Comparison of ENCODE assay signal across 5 fruit fly cellular contexts in the genomic region with DNA sequence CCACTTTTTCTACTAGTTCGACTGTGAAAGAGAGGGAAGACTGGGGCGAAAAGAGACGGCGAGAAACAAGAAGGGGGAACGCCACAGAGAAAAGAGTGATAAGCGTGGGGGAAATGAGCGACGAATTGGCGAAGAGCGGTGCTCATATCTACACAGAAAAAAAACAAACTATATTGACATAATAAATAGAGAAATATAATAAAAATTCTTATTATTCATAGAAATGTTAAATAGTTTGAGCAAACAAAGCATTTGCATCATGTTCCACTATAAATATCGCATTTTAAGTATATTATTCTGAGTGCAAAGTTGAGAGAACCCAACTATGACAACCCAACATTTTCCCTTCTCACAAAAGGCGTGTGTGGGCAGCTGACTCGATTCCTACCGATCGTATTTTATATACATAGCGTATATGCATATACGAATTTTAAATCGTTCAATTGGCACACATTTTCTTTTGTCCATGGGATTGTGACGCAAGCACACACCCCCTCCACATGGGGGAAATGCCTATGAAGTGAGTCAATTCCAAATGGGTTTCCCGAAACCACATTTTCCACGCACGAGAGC.
A peak's percentile ranks its signal among the peaks of the same experiment; 100 is the strongest.
TF ChIP-seq lines count a peak whose summit lies in the region.

No protein-coding gene starts in this region.

TF ChIP-seq in whole organism, adult, 20 proteins besides CTCF, POLR2A, EP300 and RAD21 (continued from another document):
- peak; percentile 27 for TF ChIP-seq CG5204 (GFP tag; optimal IDR thresholded peaks at IDR 0.05; lab: Kevin White, UChicago)
- TF ChIP-seq cic (GFP tag; optimal IDR thresholded peaks at IDR 0.05; lab: Kevin White, UChicago), result peak; percentile 6
- TF ChIP-seq ovo (GFP tag; optimal IDR thresholded peaks at IDR 0.05; lab: Kevin White, UChicago), result no peak

TF ChIP-seq in whole organism, embryonic, 481 proteins besides CTCF, POLR2A, EP300 and RAD21 (continued from another document and continues in another):
- TF ChIP-seq CG12299 (tag; optimal IDR thresholded peaks at IDR 0.05; lab: Kevin White, UChicago) (peak; percentile 3), CG16815 (GFP tag; optimal IDR thresholded peaks at IDR 0.05; lab: Kevin White, UChicago) (peak; percentile 22), CG30431 (GFP tag; optimal IDR thresholded peaks at IDR 0.05; lab: Kevin White, UChicago) (peak; percentile 15), CG9797 (GFP tag; optimal IDR thresholded peaks at IDR 0.05; lab: Kevin White, UChicago) (no peak), tx (GFP tag; optimal IDR thresholded peaks at IDR 0.05; lab: Kevin White, UChicago) (peak; percentile 31), CG14860 (GFP tag; IDR thresholded peaks at IDR 0.05; lab: Robert Waterston, UW; ENCODE audit: partially characterized antibody) (no peak), Side (GFP tag; optimal IDR thresholded peaks at IDR 0.05; lab: Kevin White, UChicago) (no peak), trh (GFP tag; optimal IDR thresholded peaks at IDR 0.05; lab: Kevin White, UChicago) (no peak), Sin3A (optimal IDR thresholded peaks at IDR 0.05; lab: Kevin White, UChicago) (no peak), Abd-B (GFP tag; optimal IDR thresholded peaks at IDR 0.05; lab: Kevin White, UChicago) (peak; percentile 38), CG15514 (GFP tag; optimal IDR thresholded peaks at IDR 0.05; lab: Kevin White, UChicago) (peak; percentile 62), sr (GFP tag; IDR thresholded peaks at IDR 0.05; lab: Robert Waterston, UW) (peak; percentile 68), hbn (GFP tag; IDR thresholded peaks at IDR 0.05; lab: Robert Waterston, UW; ENCODE audit: partially characterized antibody) (no peak), bsh (GFP tag; optimal IDR thresholded peaks at IDR 0.05; lab: Kevin White, UChicago) (peak; percentile 13 to 69), vnd (GFP tag; IDR thresholded peaks at IDR 0.05; lab: Robert Waterston, UW; ENCODE audit: partially characterized antibody) (no peak), klu (GFP tag; IDR thresholded peaks at IDR 0.05; lab: Robert Waterston, UW) (0 out of 2 replicates have a peak, but pooled peaks have one; percentile 42), zf30C (GFP tag; optimal IDR thresholded peaks at IDR 0.05; lab: Kevin White, UChicago) (no peak), scrt (GFP tag; optimal IDR thresholded peaks at IDR 0.05; lab: Kevin White, UChicago) (peak; percentile 64), CG18619 (GFP tag; optimal IDR thresholded peaks at IDR 0.05; lab: Kevin White, UChicago) (peak; percentile 64), Elba2 (GFP tag; optimal IDR thresholded peaks at IDR 0.05; lab: Kevin White, UChicago) (no peak), CG6254 (GFP tag; optimal IDR thresholded peaks at IDR 0.05; lab: Kevin White, UChicago) (peak; percentile 68), CG4707 (GFP tag; optimal IDR thresholded peaks at IDR 0.05; lab: Kevin White, UChicago) (no peak), hkb (optimal IDR thresholded peaks at IDR 0.05; lab: Kevin White, UChicago) (no peak), hkb (GFP tag; IDR thresholded peaks at IDR 0.05; lab: Robert Waterston, UW) (peak; percentile 92), ham (GFP tag; IDR thresholded peaks at IDR 0.05; lab: Robert Waterston, UW) (peak; percentile 36; the same call in 1 of the 2 replicates), CG1792 (GFP tag; optimal IDR thresholded peaks at IDR 0.05; lab: Kevin White, UChicago) (no peak), Optix (GFP tag; IDR thresholded peaks at IDR 0.05; lab: Robert Waterston, UW) (peak; percentile 55; the same call in 1 of the 3 replicates), abd-A (tag; optimal IDR thresholded peaks at IDR 0.05; lab: Kevin White, UChicago) (no peak), CG11085 (GFP tag; IDR thresholded peaks at IDR 0.05; lab: Robert Waterston, UW) (0 out of 2 replicates have a peak, but pooled peaks have one; percentile 35)

TF ChIP-seq in whole organism, prepupa, 60 proteins besides CTCF, POLR2A, EP300 and RAD21 (continued from another document and continues in another):
- TF ChIP-seq CG34406 (GFP tag; optimal IDR thresholded peaks at IDR 0.05; lab: Kevin White, UChicago) (peak; percentile 73), Eip78C (GFP tag; lab: Kevin White, UChicago) (peak; percentile 88), CG11902 (GFP tag; optimal IDR thresholded peaks at IDR 0.05; lab: Kevin White, UChicago) (peak; percentile 47), CG6276 (GFP tag; optimal IDR thresholded peaks at IDR 0.05; lab: Kevin White, UChicago) (peak; percentile 72), OdsH (GFP tag; optimal IDR thresholded peaks at IDR 0.05; lab: Kevin White, UChicago) (peak; percentile 75), CG8119 (GFP tag; IDR thresholded peaks at IDR 0.05; lab: Robert Waterston, UW) (peak; percentile 84), fkh (GFP tag; optimal IDR thresholded peaks at IDR 0.05; lab: Kevin White, UChicago) (peak; percentile 49), CG4318 (GFP tag; optimal IDR thresholded peaks at IDR 0.05; lab: Kevin White, UChicago) (peak; percentile 42), pdm3 (GFP tag; optimal IDR thresholded peaks at IDR 0.05; lab: Kevin White, UChicago) (peak; percentile 53), achi (GFP tag; optimal IDR thresholded peaks at IDR 0.05; lab: Kevin White, UChicago) (peak; percentile 72), salr (GFP tag; optimal IDR thresholded peaks at IDR 0.05; lab: Kevin White, UChicago) (peak in 1 of 2 experiments; percentile 54), ss (GFP tag; optimal IDR thresholded peaks at IDR 0.05; lab: Kevin White, UChicago) (peak; percentile 10 to 55), Sox14 (GFP tag; optimal IDR thresholded peaks at IDR 0.05; lab: Kevin White, UChicago) (peak; percentile 39), Smox (GFP tag; optimal IDR thresholded peaks at IDR 0.05; lab: Kevin White, UChicago) (peak; percentile 24), Sox102F (GFP tag; optimal IDR thresholded peaks at IDR 0.05; lab: Kevin White, UChicago) (peak; percentile 26), topi (GFP tag; optimal IDR thresholded peaks at IDR 0.05; lab: Kevin White, UChicago) (peak; percentile 36), CG6163 (GFP tag; IDR thresholded peaks at IDR 0.05; lab: Robert Waterston, UW) (peak; percentile 93), CG7368 (GFP tag; optimal IDR thresholded peaks at IDR 0.05; lab: Kevin White, UChicago) (peak; percentile 64), Eip93F (GFP tag; optimal IDR thresholded peaks at IDR 0.05; lab: Kevin White, UChicago) (no peak), CG31627 (GFP tag; optimal IDR thresholded peaks at IDR 0.05; lab: Kevin White, UChicago) (peak; percentile 18), Blimp-1 (GFP tag; optimal IDR thresholded peaks at IDR 0.05; lab: Kevin White, UChicago) (peak; percentile 11), Met (GFP tag; optimal IDR thresholded peaks at IDR 0.05; lab: Kevin White, UChicago) (peak; percentile 41), svp (GFP tag; lab: Kevin White, UChicago) (peak; percentile 77), esn (GFP tag; optimal IDR thresholded peaks at IDR 0.05; lab: Kevin White, UChicago) (peak; percentile 65), vri (GFP tag; optimal IDR thresholded peaks at IDR 0.05; lab: Kevin White, UChicago) (no peak), CG11762 (GFP tag; optimal IDR thresholded peaks at IDR 0.05; lab: Kevin White, UChicago; ENCODE audit: insufficient read depth) (peak; percentile 68), Sox15 (GFP tag; optimal IDR thresholded peaks at IDR 0.05; lab: Kevin White, UChicago) (no peak), CG16779 (tag; optimal IDR thresholded peaks at IDR 0.05; lab: Kevin White, UChicago) (peak; percentile 58), CG6808 (GFP tag; optimal IDR thresholded peaks at IDR 0.05; lab: Kevin White, UChicago) (peak; percentile 39), CG15336 (GFP tag; IDR thresholded peaks at IDR 0.05; lab: Robert Waterston, UW) (peak; percentile 89), CG10631 (GFP tag; optimal IDR thresholded peaks at IDR 0.05; lab: Kevin White, UChicago) (peak; percentile 71), CG3032 (tag; optimal IDR thresholded peaks at IDR 0.05; lab: Kevin White, UChicago) (peak; percentile 62)

TF ChIP-seq in whole organism, pupa, 21 proteins besides CTCF, POLR2A, EP300 and RAD21 (continued from another document):
- TF ChIP-seq CG32121 (GFP tag; IDR thresholded peaks at IDR 0.05; lab: Robert Waterston, UW) (peak; percentile 86), CG10348 (GFP tag; IDR thresholded peaks at IDR 0.05; lab: Robert Waterston, UW) (peak; percentile 40; the same call in 1 of the 2 replicates)

TF ChIP-seq in whole organism, wandering third instar larva, 38 proteins besides CTCF, POLR2A, EP300 and RAD21 (continued from another document):
- TF ChIP-seq h (GFP tag; optimal IDR thresholded peaks at IDR 0.05; lab: Kevin White, UChicago) (peak; percentile 11), Sp1 (GFP tag; optimal IDR thresholded peaks at IDR 0.05; lab: Kevin White, UChicago) (no peak), HLH106 (tag; optimal IDR thresholded peaks at IDR 0.05; lab: Kevin White, UChicago) (peak; percentile 17), Hr78 (GFP tag; optimal IDR thresholded peaks at IDR 0.05; lab: Kevin White, UChicago) (no peak), fru (GFP tag; optimal IDR thresholded peaks at IDR 0.05; lab: Kevin White, UChicago) (peak; percentile 39)
TF ChIP-seq in whole organism, wandering third instar larva: peak in this region for 10.
